Fruit fly (Drosophila melanogaster) whole organism, prepupa: ENCODE measurements around the gene CG12502.

Experiments used
- CG11762 ChIP-seq: fragments of 200-800 bp; sonication (Bioruptor generic); optimal IDR thresholded peaks from 3 replicates; lab custom pipeline; 2016; ENCODE audit warnings: missing biosample characterization, missing genetic modification characterization; ENCODE audit not compliant: insufficient read depth
- CG16779 ChIP-seq: fragments of 200-800 bp; sonication (Bioruptor generic); optimal IDR thresholded peaks from 3 replicates; lab custom pipeline; 2017; ENCODE audit warnings: missing biosample characterization, mild to moderate bottlenecking, missing genetic modification characterization
- CG31627 ChIP-seq: fragments of 200-800 bp; sonication (Bioruptor generic); optimal IDR thresholded peaks from 3 replicates; lab custom pipeline; 2016; ENCODE audit warnings: missing biosample characterization, missing genetic modification characterization
- Gug ChIP-seq: fragments of 200-800 bp; sonication (Bioruptor generic); IDR thresholded peaks from 2 replicates; pipeline ENCODE4 v1.3.6; 2022; ENCODE audit warnings: missing biosample characterization, missing genetic modification characterization
- Sox102F ChIP-seq: fragments of 200-800 bp; sonication (Bioruptor generic); optimal IDR thresholded peaks from 2 replicates; lab custom pipeline; 2016; ENCODE audit warnings: missing biosample characterization, mild to moderate bottlenecking, missing genetic modification characterization
- eg ChIP-seq: fragments of 200-800 bp; sonication (Bioruptor generic); IDR thresholded peaks from 3 replicates; pipeline ENCODE4 v1.3.6; 2022; ENCODE audit warnings: missing biosample characterization, missing genetic modification characterization
- spab ChIP-seq: fragments of 200-800 bp; sonication (Bioruptor generic); optimal IDR thresholded peaks from 2 replicates; lab custom pipeline; 2017; ENCODE audit warnings: missing biosample characterization, mild to moderate bottlenecking, missing genetic modification characterization, missing genetic modification reagents

DNA sequence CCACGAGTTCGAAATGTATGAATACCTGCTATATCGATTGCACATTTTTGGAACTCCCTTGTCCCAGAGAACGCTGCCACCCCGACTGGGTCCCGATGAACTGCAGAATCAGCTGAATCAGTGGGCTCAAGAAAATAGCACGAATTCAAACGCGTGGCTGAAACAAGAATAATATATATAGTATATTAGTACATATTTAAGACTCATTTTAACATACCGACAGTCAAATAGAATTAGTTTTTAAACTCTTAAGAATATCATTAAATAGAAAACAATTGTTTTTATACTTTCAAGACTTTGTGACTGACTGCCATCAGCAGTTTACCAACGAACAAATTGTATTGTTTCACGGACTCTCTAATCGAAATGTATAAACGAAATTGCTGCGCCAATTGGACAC is 31.9 kb downstream of the CG12502 start, which contains the start of gene CG34057:
- TF ChIP-seq Sox102F (GFP tag; lab: Kevin White, UChicago) (no peak), Gug (GFP tag; lab: Robert Waterston, UW) (no peak), eg (no peak), CG31627 (GFP tag; lab: Kevin White, UChicago) (no peak), CG11762 (GFP tag; lab: Kevin White, UChicago) (no peak), spab (no peak), CG16779 (no peak)
